Fruit fly (Drosophila melanogaster): Measurements from ENCODE around the gene QC.

- no peak for TF ChIP-seq gl (tag; optimal IDR thresholded peaks at IDR 0.05)
- no peak for TF ChIP-seq Pif1B (GFP tag; optimal IDR thresholded peaks at IDR 0.05)
- TF ChIP-seq CG9948 (tag; optimal IDR thresholded peaks at IDR 0.05), result no peak
- no peak for TF ChIP-seq CG4496 (GFP tag; IDR thresholded peaks at IDR 0.05)
- no peak for TF ChIP-seq Snoo (tag; optimal IDR thresholded peaks at IDR 0.05)
- no peak for TF ChIP-seq Ets98B (GFP tag; IDR thresholded peaks at IDR 0.05)
- no peak for TF ChIP-seq CG32121 (GFP tag; IDR thresholded peaks at IDR 0.05)
- no peak for TF ChIP-seq CG17806 (tag; optimal IDR thresholded peaks at IDR 0.05)
- TF ChIP-seq CG8301 (tag; optimal IDR thresholded peaks at IDR 0.05), result no peak
- no peak for TF ChIP-seq Pif1A (GFP tag; optimal IDR thresholded peaks at IDR 0.05)
- no peak for TF ChIP-seq CG10348 (GFP tag; IDR thresholded peaks at IDR 0.05)
Observed at dm6 chr3L:5882209-5882403, 20.1 kb downstream of the QC start, which contains the start of gene CG13287.

All from whole organism, pupa.